In genomic region chrX:2222181-2222790, dm6 we compare ENCODE assay signal across 5 fruit fly cellular contexts.
A peak's percentile ranks its signal among the peaks of the same experiment; 100 is the strongest.
TF ChIP-seq lines count a peak whose summit lies in the region.

Vinc (minus strand) TSS chrX:2222567.

TF ChIP-seq in whole organism, adult, 20 proteins besides CTCF, POLR2A, EP300 and RAD21 (continued from another document):
- TF ChIP-seq CG14711 (tag; optimal IDR thresholded peaks at IDR 0.05; lab: Kevin White, UChicago) = peak; percentile 89
- TF ChIP-seq cic (GFP tag; optimal IDR thresholded peaks at IDR 0.05; lab: Kevin White, UChicago) = peak; percentile 82

TF ChIP-seq in whole organism, embryonic, 481 proteins besides CTCF, POLR2A, EP300 and RAD21 (continued from another document and continues in another):
- peak; percentile 76 for TF ChIP-seq B-H2 (GFP tag; optimal IDR thresholded peaks at IDR 0.05; lab: Kevin White, UChicago)
- TF ChIP-seq CG11398 (GFP tag; optimal IDR thresholded peaks at IDR 0.05; lab: Kevin White, UChicago) = peak; percentile 64
- TF ChIP-seq Gsc (GFP tag; IDR thresholded peaks at IDR 0.05; lab: Robert Waterston, UW) = 0 out of 2 replicates have a peak, but pooled peaks have one; percentile 38
- TF ChIP-seq HHEX (GFP tag; optimal IDR thresholded peaks at IDR 0.05; lab: Kevin White, UChicago) = peak; percentile 90
- TF ChIP-seq sqz (GFP tag; optimal IDR thresholded peaks at IDR 0.05; lab: Kevin White, UChicago) = peak; percentile 82
- peak; percentile 7 for TF ChIP-seq CG17186 (GFP tag; optimal IDR thresholded peaks at IDR 0.05; lab: Kevin White, UChicago)
- no peak for TF ChIP-seq abd-A (tag; optimal IDR thresholded peaks at IDR 0.05; lab: Kevin White, UChicago)
- peak; percentile 85 for TF ChIP-seq tin (GFP tag; optimal IDR thresholded peaks at IDR 0.05; lab: Kevin White, UChicago)
- TF ChIP-seq CG17802 (tag; optimal IDR thresholded peaks at IDR 0.05; lab: Kevin White, UChicago) = peak; percentile 68
- TF ChIP-seq Hr3 (GFP tag; optimal IDR thresholded peaks at IDR 0.05; lab: Kevin White, UChicago) = peak; percentile 62
- TF ChIP-seq dm (GFP tag; optimal IDR thresholded peaks at IDR 0.05; lab: Kevin White, UChicago) = peak; percentile 36
- TF ChIP-seq CG32767 (GFP tag; IDR thresholded peaks at IDR 0.05; lab: Robert Waterston, UW) = peak; percentile 59; the same call in 1 of the 2 replicates
- TF ChIP-seq CG12659 (GFP tag; optimal IDR thresholded peaks at IDR 0.05; lab: Kevin White, UChicago) = peak; percentile 82
- TF ChIP-seq CG11085 (GFP tag; IDR thresholded peaks at IDR 0.05; lab: Robert Waterston, UW) = peak; percentile 60; the same call in 1 of the 2 replicates
- 0 out of 3 replicates have a peak, but pooled peaks have one; percentile 30 for TF ChIP-seq C15 (GFP tag; IDR thresholded peaks at IDR 0.05; lab: Robert Waterston, UW)
- TF ChIP-seq HLH4C (GFP tag; IDR thresholded peaks at IDR 0.05; lab: Robert Waterston, UW; ENCODE audit: partially characterized antibody) = peak; percentile 60
- peak; percentile 68; the same call in 2 of the 3 replicates for TF ChIP-seq H15 (GFP tag; IDR thresholded peaks at IDR 0.05; lab: Robert Waterston, UW)
- peak; percentile 93 for TF ChIP-seq CG13894 (tag; optimal IDR thresholded peaks at IDR 0.05; lab: Kevin White, UChicago)
- peak; percentile 53 for TF ChIP-seq org-1 (GFP tag; optimal IDR thresholded peaks at IDR 0.05; lab: Kevin White, UChicago)
- peak; percentile 52; the same call in 1 of the 2 replicates for TF ChIP-seq chm (GFP tag; IDR thresholded peaks at IDR 0.05; lab: Robert Waterston, UW)
- peak; percentile 49; the same call in 2 of the 3 replicates for TF ChIP-seq CG16813 (GFP tag; IDR thresholded peaks at IDR 0.05; lab: Robert Waterston, UW; ENCODE audit: partially characterized antibody)
- TF ChIP-seq otp (GFP tag; IDR thresholded peaks at IDR 0.05; lab: Robert Waterston, UW) = peak; percentile 64; the same call in 2 of the 3 replicates
- TF ChIP-seq grn (GFP tag; optimal IDR thresholded peaks at IDR 0.05; lab: Kevin White, UChicago) = no peak
- TF ChIP-seq slbo (GFP tag; IDR thresholded peaks at IDR 0.05; lab: Robert Waterston, UW) = peak; percentile 78
- TF ChIP-seq disco-r (GFP tag; optimal IDR thresholded peaks at IDR 0.05; lab: Kevin White, UChicago) = peak; percentile 38
- peak; percentile 54 for TF ChIP-seq CG10366 (GFP tag; IDR thresholded peaks at IDR 0.05; lab: Robert Waterston, UW)
- peak; percentile 51 for TF ChIP-seq dmrt11E (tag; optimal IDR thresholded peaks at IDR 0.05; lab: Kevin White, UChicago)
- peak; percentile 83 for TF ChIP-seq stc (GFP tag; IDR thresholded peaks at IDR 0.05; lab: Robert Waterston, UW)
- peak; percentile 75 for TF ChIP-seq repo (GFP tag; optimal IDR thresholded peaks at IDR 0.05; lab: Kevin White, UChicago)
- TF ChIP-seq CG13296 (GFP tag; optimal IDR thresholded peaks at IDR 0.05; lab: Kevin White, UChicago) = peak; percentile 96

TF ChIP-seq in whole organism, prepupa, 60 proteins besides CTCF, POLR2A, EP300 and RAD21 (continued from another document and continues in another):
- peak; percentile 93 for TF ChIP-seq CG7368 (GFP tag; optimal IDR thresholded peaks at IDR 0.05; lab: Kevin White, UChicago)
- TF ChIP-seq esn (GFP tag; optimal IDR thresholded peaks at IDR 0.05; lab: Kevin White, UChicago) = peak; percentile 84
- no peak for TF ChIP-seq CG4318 (GFP tag; optimal IDR thresholded peaks at IDR 0.05; lab: Kevin White, UChicago)
- TF ChIP-seq CG15336 (GFP tag; IDR thresholded peaks at IDR 0.05; lab: Robert Waterston, UW) = peak; percentile 77
- TF ChIP-seq achi (GFP tag; optimal IDR thresholded peaks at IDR 0.05; lab: Kevin White, UChicago) = no peak
- peak; percentile 77 for TF ChIP-seq lz (GFP tag; optimal IDR thresholded peaks at IDR 0.05; lab: Kevin White, UChicago)
- TF ChIP-seq Ets21C (GFP tag; optimal IDR thresholded peaks at IDR 0.05; lab: Kevin White, UChicago) = peak; percentile 68
- peak; percentile 93 for TF ChIP-seq CG10669 (GFP tag; optimal IDR thresholded peaks at IDR 0.05; lab: Kevin White, UChicago)
- no peak for TF ChIP-seq OdsH (GFP tag; optimal IDR thresholded peaks at IDR 0.05; lab: Kevin White, UChicago)
- peak; percentile 85 for TF ChIP-seq CG8319 (GFP tag; optimal IDR thresholded peaks at IDR 0.05; lab: Kevin White, UChicago)
- peak; percentile 58 for TF ChIP-seq dac (GFP tag; optimal IDR thresholded peaks at IDR 0.05; lab: Kevin White, UChicago)
- peak; percentile 89 for TF ChIP-seq net (GFP tag; optimal IDR thresholded peaks at IDR 0.05; lab: Kevin White, UChicago)
- peak; percentile 92 for TF ChIP-seq CG3032 (tag; optimal IDR thresholded peaks at IDR 0.05; lab: Kevin White, UChicago)
- TF ChIP-seq CG11762 (GFP tag; optimal IDR thresholded peaks at IDR 0.05; lab: Kevin White, UChicago; ENCODE audit: insufficient read depth) = peak; percentile 91
- TF ChIP-seq CG6854 (GFP tag; optimal IDR thresholded peaks at IDR 0.05; lab: Kevin White, UChicago) = peak; percentile 80
- TF ChIP-seq CG31627 (GFP tag; optimal IDR thresholded peaks at IDR 0.05; lab: Kevin White, UChicago) = peak; percentile 74
- TF ChIP-seq CG6276 (GFP tag; optimal IDR thresholded peaks at IDR 0.05; lab: Kevin White, UChicago) = peak; percentile 91
- TF ChIP-seq Hr39 (GFP tag; optimal IDR thresholded peaks at IDR 0.05; lab: Kevin White, UChicago) = peak; percentile 79
- TF ChIP-seq Sox15 (GFP tag; optimal IDR thresholded peaks at IDR 0.05; lab: Kevin White, UChicago) = peak; percentile 67
- peak; percentile 79 for TF ChIP-seq CG11902 (GFP tag; optimal IDR thresholded peaks at IDR 0.05; lab: Kevin White, UChicago)
- TF ChIP-seq Sox14 (GFP tag; optimal IDR thresholded peaks at IDR 0.05; lab: Kevin White, UChicago) = peak; percentile 82
- TF ChIP-seq CG34406 (GFP tag; optimal IDR thresholded peaks at IDR 0.05; lab: Kevin White, UChicago) = peak; percentile 73
- TF ChIP-seq dsx (GFP tag; optimal IDR thresholded peaks at IDR 0.05; lab: Kevin White, UChicago; ENCODE audit: poor library complexity, severe bottlenecking) = peak; percentile 89
- no peak for TF ChIP-seq Hr4 (GFP tag; optimal IDR thresholded peaks at IDR 0.05; lab: Kevin White, UChicago)
- no peak for TF ChIP-seq Sox102F (GFP tag; optimal IDR thresholded peaks at IDR 0.05; lab: Kevin White, UChicago)
- TF ChIP-seq vri (GFP tag; optimal IDR thresholded peaks at IDR 0.05; lab: Kevin White, UChicago) = peak; percentile 56
- peak; percentile 97 for TF ChIP-seq Eip78C (GFP tag; lab: Kevin White, UChicago)
- peak; percentile 71 for TF ChIP-seq Blimp-1 (GFP tag; optimal IDR thresholded peaks at IDR 0.05; lab: Kevin White, UChicago)
- peak in 1 of 2 experiments; percentile 37 for TF ChIP-seq salr (GFP tag; optimal IDR thresholded peaks at IDR 0.05; lab: Kevin White, UChicago)
- peak; percentile 96 for TF ChIP-seq svp (GFP tag; lab: Kevin White, UChicago)
- TF ChIP-seq pdm3 (GFP tag; optimal IDR thresholded peaks at IDR 0.05; lab: Kevin White, UChicago) = no peak
- TF ChIP-seq ss (GFP tag; optimal IDR thresholded peaks at IDR 0.05; lab: Kevin White, UChicago) = peak; percentile 89 to 93
- peak; percentile 94 for TF ChIP-seq Eip75B (GFP tag; optimal IDR thresholded peaks at IDR 0.05; lab: Kevin White, UChicago)

TF ChIP-seq in whole organism, pupa, 21 proteins besides CTCF, POLR2A, EP300 and RAD21 (continued from another document):
- peak; percentile 87 for TF ChIP-seq Pif1B (GFP tag; optimal IDR thresholded peaks at IDR 0.05; lab: Kevin White, UChicago)
TF ChIP-seq in whole organism, pupa: peak in this region for 19.

TF ChIP-seq in whole organism, wandering third instar larva, 38 proteins besides CTCF, POLR2A, EP300 and RAD21 (continued from another document):
- peak; percentile 78 for TF ChIP-seq rgr (GFP tag; optimal IDR thresholded peaks at IDR 0.05; lab: Kevin White, UChicago)
- TF ChIP-seq lola (GFP tag; optimal IDR thresholded peaks at IDR 0.05; lab: Kevin White, UChicago) = no peak
- TF ChIP-seq h (GFP tag; optimal IDR thresholded peaks at IDR 0.05; lab: Kevin White, UChicago) = peak; percentile 93
- TF ChIP-seq brk (GFP tag; optimal IDR thresholded peaks at IDR 0.05; lab: Kevin White, UChicago) = no peak
- no peak for TF ChIP-seq jim (GFP tag; optimal IDR thresholded peaks at IDR 0.05; lab: Kevin White, UChicago)
- peak; percentile 40 for TF ChIP-seq Dif (GFP tag; optimal IDR thresholded peaks at IDR 0.05; lab: Kevin White, UChicago; ENCODE audit: partially characterized antibody)
- TF ChIP-seq HLH106 (tag; optimal IDR thresholded peaks at IDR 0.05; lab: Kevin White, UChicago) = peak; percentile 92
- TF ChIP-seq sv (GFP tag; optimal IDR thresholded peaks at IDR 0.05; lab: Kevin White, UChicago) = peak; percentile 66
- peak in 1 of 2 experiments; percentile 93 for TF ChIP-seq foxo (GFP tag; optimal IDR thresholded peaks at IDR 0.05; lab: Kevin White, UChicago)
- TF ChIP-seq Myc (optimal IDR thresholded peaks at IDR 0.05; lab: Kevin White, UChicago) = no peak
- TF ChIP-seq Vsx2 (GFP tag; optimal IDR thresholded peaks at IDR 0.05; lab: Kevin White, UChicago; ENCODE audit: partially characterized antibody) = no peak
- no peak for TF ChIP-seq tai (GFP tag; optimal IDR thresholded peaks at IDR 0.05; lab: Kevin White, UChicago)
- no peak for TF ChIP-seq dl (GFP tag; optimal IDR thresholded peaks at IDR 0.05; lab: Kevin White, UChicago; ENCODE audit: insufficient read depth in 1 of 2, partially characterized antibody in 2 of 2)
- peak; percentile 40 for TF ChIP-seq Rel (GFP tag; optimal IDR thresholded peaks at IDR 0.05; lab: Kevin White, UChicago)
- peak; percentile 97 for TF ChIP-seq Rel (tag; optimal IDR thresholded peaks at IDR 0.05; lab: Kevin White, UChicago)
- TF ChIP-seq Sp1 (GFP tag; optimal IDR thresholded peaks at IDR 0.05; lab: Kevin White, UChicago) = peak; percentile 82
